Fruit fly (Drosophila melanogaster) whole organism, embryonic: ENCODE results near the gene fzy.

Experiments
- Aef1 ChIP-seq: fragments of 200-800 bp; sonication (Bioruptor generic); IDR thresholded peaks from 3 replicates; pipeline ENCODE4 v1.3.6; 2022; ENCODE audit warnings: missing biosample characterization, missing genetic modification characterization
- Antp ChIP-seq: fragments of 200-800 bp; sonication (Bioruptor generic); optimal IDR thresholded peaks from 3 replicates; lab custom pipeline; 2016; ENCODE audit warnings: missing biosample characterization, missing genetic modification characterization
- Asciz ChIP-seq: fragments of 200-800 bp; sonication (Bioruptor generic); optimal IDR thresholded peaks from 2 replicates; lab custom pipeline; 2017; ENCODE audit warnings: missing biosample characterization, mild to moderate bottlenecking, missing genetic modification characterization, missing genetic modification reagents
- Bgb ChIP-seq: fragments of 200-800 bp; sonication (Bioruptor generic); IDR thresholded peaks from 2 replicates; pipeline ENCODE4 v1.3.6; 2022; ENCODE audit warnings: missing biosample characterization, missing genetic modification characterization; ENCODE audit not compliant: partially characterized antibody
- CG10366 ChIP-seq: fragments of 200-800 bp; sonication (Bioruptor generic); IDR thresholded peaks from 2 replicates; pipeline ENCODE4 v1.3.6; 2022; ENCODE audit warnings: missing biosample characterization, missing genetic modification characterization
- CG15073 ChIP-seq: fragments of 200-800 bp; sonication (Bioruptor generic); optimal IDR thresholded peaks from 2 replicates; lab custom pipeline; 2016; ENCODE audit warnings: missing biosample characterization, missing genetic modification characterization
- CG1602 ChIP-seq: fragments of 200-800 bp; sonication (Bioruptor generic); optimal IDR thresholded peaks from 3 replicates; lab custom pipeline; 2016; ENCODE audit warnings: missing biosample characterization, missing genetic modification characterization
- CG17612 ChIP-seq: fragments of 200-800 bp; sonication (Bioruptor generic); IDR thresholded peaks from 2 replicates; pipeline ENCODE4 v1.3.6; 2022; ENCODE audit warnings: missing biosample characterization, missing genetic modification characterization
- CG17802 ChIP-seq: fragments of 200-800 bp; sonication (Bioruptor generic); optimal IDR thresholded peaks from 2 replicates; lab custom pipeline; 2018; ENCODE audit warnings: missing biosample characterization, mild to moderate bottlenecking, missing genetic modification characterization, moderate library complexity
- CG18476 ChIP-seq: fragments of 200-800 bp; sonication (Bioruptor generic); optimal IDR thresholded peaks from 2 replicates; lab custom pipeline; 2016; ENCODE audit warnings: missing biosample characterization, mild to moderate bottlenecking, missing genetic modification characterization
- CG18764 ChIP-seq: fragments of 200-800 bp; sonication (Bioruptor generic); optimal IDR thresholded peaks from 3 replicates; lab custom pipeline; 2016; ENCODE audit warnings: missing biosample characterization, missing genetic modification characterization
- CG2116 ChIP-seq: fragments of 200-800 bp; sonication (Bioruptor generic); optimal IDR thresholded peaks from 3 replicates; lab custom pipeline; 2018; ENCODE audit warnings: missing biosample characterization, mild to moderate bottlenecking, missing genetic modification characterization
- CG32772 ChIP-seq: fragments of 200-800 bp; sonication (Bioruptor generic); IDR thresholded peaks from 2 replicates; pipeline ENCODE4 v1.3.6; 2022; ENCODE audit warnings: missing biosample characterization, missing genetic modification characterization
- CG34224 ChIP-seq: fragments of 200-800 bp; sonication (Bioruptor generic); IDR thresholded peaks from 3 replicates; pipeline ENCODE4 v1.3.6; 2022; ENCODE audit warnings: missing biosample characterization, missing genetic modification characterization; ENCODE audit not compliant: partially characterized antibody
- CG7786 ChIP-seq: fragments of 200-800 bp; sonication (Bioruptor generic); optimal IDR thresholded peaks from 2 replicates; lab custom pipeline; 2016; ENCODE audit warnings: missing biosample characterization, missing genetic modification characterization
- CG9727 ChIP-seq: fragments of 200-800 bp; sonication (Bioruptor generic); optimal IDR thresholded peaks from 3 replicates; lab custom pipeline; 2017; ENCODE audit warnings: missing biosample characterization, mild to moderate bottlenecking, missing genetic modification characterization
- Dip2 ChIP-seq: fragments of 200-800 bp; sonication (Bioruptor generic); IDR thresholded peaks from 2 replicates; pipeline ENCODE4 v1.3.6; 2022; ENCODE audit warnings: missing biosample characterization, missing genetic modification characterization
- E2f2 ChIP-seq: fragments of 200-800 bp; sonication (Bioruptor generic); IDR thresholded peaks from 2 replicates; pipeline ENCODE4 v1.3.6; 2022; ENCODE audit warnings: missing biosample characterization, missing genetic modification characterization
- Eip74EF ChIP-seq, 2 experiments: fragments of 200-800 bp in 1 of 2; fragments of >200 bp in 1 of 2; sonication (Bioruptor generic) in 1 of 2; optimal IDR thresholded peaks; 2 replicates each; lab custom pipeline; 2017 to 2019; ENCODE audit warnings: missing biosample characterization in 2 of 2, missing genetic modification characterization in 2 of 2, mild to moderate bottlenecking in 1 of 2, moderate library complexity in 1 of 2
- Ets97D ChIP-seq: fragments of 200-800 bp; sonication (Bioruptor generic); optimal IDR thresholded peaks from 3 replicates; lab custom pipeline; 2016; ENCODE audit warnings: missing biosample characterization, missing genetic modification characterization
- Fer1 ChIP-seq: fragments of 200-800 bp; sonication (Bioruptor generic); optimal IDR thresholded peaks from 2 replicates; lab custom pipeline; 2017; ENCODE audit warnings: missing biosample characterization, mild to moderate bottlenecking, missing genetic modification characterization
- H15 ChIP-seq: fragments of 200-800 bp; sonication (Bioruptor generic); IDR thresholded peaks from 3 replicates; pipeline ENCODE4 v1.3.6; 2022; ENCODE audit warnings: missing biosample characterization, missing genetic modification characterization
- HLH4C ChIP-seq: fragments of 200-800 bp; sonication (Bioruptor generic); IDR thresholded peaks from 3 replicates; pipeline ENCODE4 v1.3.6; 2022; ENCODE audit warnings: missing biosample characterization, missing genetic modification characterization; ENCODE audit not compliant: partially characterized antibody
- Hmr ChIP-seq: fragments of 200-800 bp; sonication (Bioruptor generic); optimal IDR thresholded peaks from 3 replicates; lab custom pipeline; 2017; ENCODE audit warnings: mild to moderate bottlenecking, missing biosample characterization, missing genetic modification reagents, missing genetic modification characterization
- Hmx ChIP-seq: fragments of 200-800 bp; sonication (Bioruptor generic); optimal IDR thresholded peaks from 2 replicates; lab custom pipeline; 2016; ENCODE audit warnings: missing biosample characterization, missing genetic modification characterization
- Hr78 ChIP-seq, 2 experiments: fragments of 200-800 bp in 1 of 2; fragments of >200 bp in 1 of 2; sonication (Bioruptor generic) in 1 of 2; optimal IDR thresholded peaks; 2 replicates each; lab custom pipeline; 2017 to 2019; ENCODE audit warnings: missing biosample characterization in 2 of 2, missing genetic modification characterization in 2 of 2, mild to moderate bottlenecking in 1 of 2, moderate library complexity in 1 of 2
- Lim3 ChIP-seq: fragments of 200-800 bp; sonication (Bioruptor generic); IDR thresholded peaks from 2 replicates; pipeline ENCODE4 v1.3.6; 2022; ENCODE audit warnings: missing biosample characterization, missing genetic modification characterization
- Sox102F ChIP-seq: fragments of 200-800 bp; sonication (Bioruptor generic); optimal IDR thresholded peaks from 2 replicates; lab custom pipeline; 2018; ENCODE audit warnings: missing biosample characterization, mild to moderate bottlenecking, missing genetic modification characterization, moderate library complexity
- Ssrp ChIP-seq: fragments of 200-800 bp; sonication (Bioruptor generic); optimal IDR thresholded peaks from 2 replicates; lab custom pipeline; 2018; ENCODE audit warnings: missing biosample characterization, mild to moderate bottlenecking, missing genetic modification characterization, moderate library complexity
- Tbp ChIP-seq: fragments of >200 bp; optimal IDR thresholded peaks from 2 replicates; lab custom pipeline; 2018; ENCODE audit warnings: missing biosample characterization, missing genetic modification characterization
- corto ChIP-seq: fragments of 200-800 bp; sonication (Bioruptor generic); optimal IDR thresholded peaks from 2 replicates; lab custom pipeline; 2016; ENCODE audit warnings: missing biosample characterization, mild to moderate bottlenecking, missing genetic modification characterization, moderate library complexity
- dan ChIP-seq: fragments of 200-800 bp; sonication (Bioruptor generic); IDR thresholded peaks from 2 replicates; pipeline ENCODE4 v1.3.6; 2022; ENCODE audit warnings: missing biosample characterization, missing genetic modification characterization
- dm ChIP-seq: fragments of 200-800 bp; sonication (Bioruptor generic); optimal IDR thresholded peaks from 3 replicates; lab custom pipeline; 2016; ENCODE audit warnings: missing biosample characterization, missing genetic modification characterization
- emc ChIP-seq: fragments of 200-800 bp; sonication (Bioruptor generic); optimal IDR thresholded peaks from 2 replicates; lab custom pipeline; 2016; ENCODE audit warnings: missing biosample characterization, missing genetic modification characterization
- ewg ChIP-seq: fragments of 200-800 bp; sonication (Bioruptor generic); optimal IDR thresholded peaks from 3 replicates; lab custom pipeline; 2017; ENCODE audit warnings: mild to moderate bottlenecking, missing biosample characterization, missing genetic modification reagents, missing genetic modification characterization
- fd102C ChIP-seq: fragments of 200-800 bp; sonication (Bioruptor generic); optimal IDR thresholded peaks from 2 replicates; lab custom pipeline; 2018; ENCODE audit warnings: missing biosample characterization, mild to moderate bottlenecking, missing genetic modification characterization, moderate library complexity
- gcm2 ChIP-seq: fragments of 200-800 bp; sonication (Bioruptor generic); optimal IDR thresholded peaks from 2 replicates; lab custom pipeline; 2016; ENCODE audit warnings: missing biosample characterization, missing genetic modification characterization
- grn ChIP-seq: fragments of 200-800 bp; sonication (Bioruptor generic); optimal IDR thresholded peaks from 3 replicates; lab custom pipeline; 2017; ENCODE audit warnings: missing biosample characterization, missing genetic modification characterization
- jumu ChIP-seq: fragments of 200-800 bp; sonication (Bioruptor generic); optimal IDR thresholded peaks from 3 replicates; lab custom pipeline; 2016; ENCODE audit warnings: missing biosample characterization, missing genetic modification characterization
- ken ChIP-seq: fragments of 200-800 bp; sonication (Bioruptor generic); IDR thresholded peaks from 3 replicates; pipeline ENCODE4 v1.3.6; 2022; ENCODE audit warnings: missing biosample characterization, missing genetic modification characterization
- klu ChIP-seq: fragments of 200-800 bp; sonication (Bioruptor generic); IDR thresholded peaks from 2 replicates; pipeline ENCODE4 v1.3.6; 2022; ENCODE audit warnings: missing biosample characterization, missing genetic modification characterization
- mam ChIP-seq: fragments of 200-800 bp; sonication (Bioruptor generic); optimal IDR thresholded peaks from 3 replicates; lab custom pipeline; 2016; ENCODE audit warnings: missing biosample characterization, missing genetic modification characterization
- pfk ChIP-seq: fragments of 200-800 bp; sonication (Bioruptor generic); optimal IDR thresholded peaks from 2 replicates; lab custom pipeline; 2018; ENCODE audit warnings: missing biosample characterization, mild to moderate bottlenecking, missing genetic modification characterization, moderate library complexity
- prd ChIP-seq, 3 experiments: fragments of >200 bp in 2 of 3; fragments of 200-800 bp in 1 of 3; sonication (Bioruptor generic) in 1 of 3; optimal IDR thresholded peaks in 2 of 3; IDR thresholded peaks in 1 of 3; 2 replicates in 2 of 3; 3 replicates in 1 of 3; pipeline versions ENCODE4 v1.3.6 to Lab custom; 2017 to 2022; ENCODE audit warnings: missing biosample characterization in 1 of 3, missing genetic modification characterization in 1 of 3
- pros ChIP-seq: fragments of 200-800 bp; sonication (Bioruptor generic); optimal IDR thresholded peaks from 3 replicates; lab custom pipeline; 2019; ENCODE audit warnings: missing biosample characterization, mild to moderate bottlenecking, missing genetic modification characterization, moderate library complexity
- shn ChIP-seq: fragments of 200-800 bp; sonication (Bioruptor generic); optimal IDR thresholded peaks from 3 replicates; lab custom pipeline; 2016; ENCODE audit warnings: missing biosample characterization, missing genetic modification characterization
- sob ChIP-seq: fragments of 200-800 bp; sonication (Bioruptor generic); IDR thresholded peaks from 2 replicates; pipeline ENCODE4 v1.3.6; 2022; ENCODE audit warnings: missing biosample characterization, missing genetic modification characterization
- unpg ChIP-seq: fragments of 200-800 bp; sonication (Bioruptor generic); optimal IDR thresholded peaks from 3 replicates; lab custom pipeline; 2018; ENCODE audit warnings: missing biosample characterization, mild to moderate bottlenecking, missing genetic modification characterization, moderate library complexity

fzy gene

DNA sequence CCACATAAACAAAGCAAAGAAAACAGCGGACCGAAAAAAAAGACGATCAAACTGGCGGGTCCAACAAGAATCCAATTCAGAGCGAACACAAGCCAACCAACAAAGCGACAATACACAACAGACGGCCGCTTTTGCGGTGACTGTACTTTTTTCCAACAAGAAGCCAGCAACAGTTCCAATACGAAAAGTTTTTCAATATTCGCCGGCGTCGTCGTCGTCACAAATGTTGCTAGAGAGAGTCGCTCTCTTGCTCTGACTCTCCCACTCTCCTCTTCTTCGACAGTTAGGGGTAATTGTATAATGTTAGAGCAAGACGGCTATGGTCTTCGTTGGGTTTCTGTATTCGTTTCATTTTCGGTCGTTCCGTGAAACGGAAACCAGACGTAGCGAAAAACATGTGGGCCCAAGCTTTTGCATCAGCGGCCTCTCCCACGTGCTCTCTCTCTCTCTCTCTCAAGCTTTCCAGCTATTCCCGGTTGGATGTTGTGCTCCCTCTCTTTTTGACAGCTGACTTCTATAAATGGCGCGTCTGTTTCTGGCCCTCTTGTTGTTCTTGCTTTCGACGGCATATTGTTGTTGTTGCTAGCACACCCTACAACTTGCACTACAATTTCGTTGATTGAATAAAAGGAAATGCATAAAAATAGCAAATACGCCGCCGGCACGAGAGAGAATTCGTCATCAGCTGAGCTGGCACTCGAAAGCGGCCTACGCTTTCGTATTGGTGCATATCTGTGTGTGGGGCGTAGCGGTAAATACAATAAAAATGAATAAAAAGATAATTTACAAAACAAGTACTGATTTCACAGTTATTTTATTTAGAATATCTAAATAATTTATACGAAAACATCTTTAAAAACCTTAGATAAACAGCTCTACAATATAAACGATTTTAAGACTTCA is 41.3 kb upstream of the fzy start (continued):
- TF ChIP-seq Bgb (GFP tag; lab: Robert Waterston, UW), result no peak
- TF ChIP-seq grn (GFP tag; lab: Kevin White, UChicago), result peak; percentile 38
- TF ChIP-seq pros (GFP tag; lab: Kevin White, UChicago), result peak; percentile 98
- TF ChIP-seq H15 (GFP tag; lab: Robert Waterston, UW), result no peak
- no peak for TF ChIP-seq Tbp (GFP tag; lab: Kevin White, UChicago)
- no peak for TF ChIP-seq CG15073 (GFP tag; lab: Kevin White, UChicago)
- TF ChIP-seq dan (GFP tag; lab: Robert Waterston, UW), result no peak
- no peak for TF ChIP-seq CG17802
- no peak for TF ChIP-seq prd (optimal IDR thresholded peaks at IDR 0.05; lab: Kevin White, UChicago)
- no peak for TF ChIP-seq prd (GFP tag; IDR thresholded peaks at IDR 0.05; lab: Robert Waterston, UW)
- no peak for TF ChIP-seq CG32772
- no peak for TF ChIP-seq klu (GFP tag; lab: Robert Waterston, UW)
- no peak for TF ChIP-seq emc (GFP tag; lab: Kevin White, UChicago)
- TF ChIP-seq HLH4C (GFP tag; lab: Robert Waterston, UW), result no peak
- no peak for TF ChIP-seq E2f2
- TF ChIP-seq CG18476 (GFP tag; lab: Kevin White, UChicago), result no peak
- TF ChIP-seq Eip74EF (GFP tag; optimal IDR thresholded peaks at IDR 0.05; lab: Kevin White, UChicago), result peak in 1 of 2 experiments; percentile 79
- TF ChIP-seq Fer1 (GFP tag; lab: Kevin White, UChicago), result peak; percentile 97
- TF ChIP-seq Hr78 (GFP tag; optimal IDR thresholded peaks at IDR 0.05; lab: Kevin White, UChicago), result peak in 1 of 2 experiments; percentile 13
- TF ChIP-seq CG2116 (GFP tag; lab: Kevin White, UChicago), result peak; percentile 71
- no peak for TF ChIP-seq jumu (GFP tag; lab: Kevin White, UChicago)
- TF ChIP-seq CG9727, result peak; percentile 72
- peak; percentile 92 for TF ChIP-seq Asciz
- TF ChIP-seq sob (GFP tag; lab: Robert Waterston, UW), result no peak
- TF ChIP-seq Dip2, result no peak
- no peak for TF ChIP-seq Antp (GFP tag; lab: Kevin White, UChicago)
- TF ChIP-seq Hmx (GFP tag; lab: Kevin White, UChicago), result no peak
- TF ChIP-seq Aef1 (GFP tag; lab: Robert Waterston, UW), result no peak
- no peak for TF ChIP-seq CG34224 (GFP tag; lab: Robert Waterston, UW)
- no peak for TF ChIP-seq fd102C (GFP tag; lab: Kevin White, UChicago)
- TF ChIP-seq Hmr (GFP tag; lab: Kevin White, UChicago), result peak; percentile 92
- TF ChIP-seq shn, result no peak
- TF ChIP-seq unpg, result peak; percentile 71
- TF ChIP-seq mam, result no peak
- peak; percentile 16 for TF ChIP-seq gcm2
- TF ChIP-seq ken (GFP tag; lab: Robert Waterston, UW), result no peak
- no peak for TF ChIP-seq Lim3
- TF ChIP-seq CG10366 (GFP tag; lab: Robert Waterston, UW), result no peak
- TF ChIP-seq CG1602 (GFP tag; lab: Kevin White, UChicago), result no peak
- no peak for TF ChIP-seq Sox102F (GFP tag; lab: Kevin White, UChicago)
- TF ChIP-seq CG17612 (GFP tag; lab: Robert Waterston, UW), result no peak
- peak; percentile 12 for TF ChIP-seq ewg
- TF ChIP-seq pfk (GFP tag; lab: Kevin White, UChicago), result peak; percentile 100
- TF ChIP-seq CG18764 (GFP tag; lab: Kevin White, UChicago), result no peak
- TF ChIP-seq Ets97D (GFP tag; lab: Kevin White, UChicago), result peak; percentile 98
- TF ChIP-seq corto (GFP tag; lab: Kevin White, UChicago), result peak; percentile 49
- TF ChIP-seq CG7786 (GFP tag; lab: Kevin White, UChicago), result no peak
- no peak for TF ChIP-seq Ssrp (tag; lab: Kevin White, UChicago)
- TF ChIP-seq dm (GFP tag; lab: Kevin White, UChicago), result peak; percentile 99
